Fruit fly (Drosophila melanogaster): ENCODE results near the gene IntS9.

DNA sequence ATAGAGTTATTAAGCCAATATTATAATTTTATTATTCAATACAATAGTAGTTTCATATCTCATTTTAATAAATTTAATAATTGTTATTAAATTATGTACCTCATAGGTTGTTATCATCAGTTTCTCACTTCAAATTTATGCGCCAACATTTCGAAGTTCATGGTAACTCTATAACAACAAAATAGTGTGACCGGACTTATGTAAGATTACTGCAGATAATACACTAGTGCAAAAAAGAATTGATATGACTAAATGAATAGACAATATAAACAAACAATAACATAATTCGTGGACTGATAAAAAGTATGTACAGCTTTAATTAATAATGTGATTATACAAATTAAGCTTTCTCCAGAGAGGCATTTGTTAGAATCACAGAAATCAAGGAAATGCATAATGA, 16.4 kb upstream of the IntS9 start, which contains the start of gene Strump:
- TF ChIP-seq CG8478 (optimal IDR thresholded peaks at IDR 0.05) (no peak), CTCF (optimal IDR thresholded peaks at IDR 0.05) (no peak)
